Worm (Caenorhabditis elegans) whole organism, L1 larva: ENCODE results near the gene F59G1.8.

Experiments used
- C34B4.2 ChIP-seq: sonication (generic microtip); optimal IDR thresholded peaks from 2 replicates; lab custom pipeline; 2017; ENCODE audit warnings: mild to moderate bottlenecking, missing genetic modification characterization, missing compliant biosample characterization
- F16B12.6 ChIP-seq: fragments of 150-350 bp; optimal IDR thresholded peaks from 2 replicates; lab custom pipeline; 2014; ENCODE audit warnings: missing biosample characterization, missing genetic modification characterization
- Y116A8C.19 ChIP-seq: sonication (generic microtip); optimal IDR thresholded peaks from 2 replicates; lab custom pipeline; 2016; ENCODE audit warnings: missing compliant biosample characterization, missing genetic modification characterization, borderline replicate concordance
- aly-2 ChIP-seq: fragments of 150-350 bp; optimal IDR thresholded peaks from 2 replicates; lab custom pipeline; 2014; ENCODE audit warnings: missing biosample characterization, missing genetic modification characterization
- ceh-8 ChIP-seq: fragments of 200-800 bp; sonication (Bioruptor generic); optimal IDR thresholded peaks from 2 replicates; lab custom pipeline; 2018; ENCODE audit warnings: mild to moderate bottlenecking, missing genetic modification characterization, moderate library complexity, missing compliant biosample characterization
- ceh-88 ChIP-seq: fragments of 200-800 bp; sonication (Bioruptor generic); IDR thresholded peaks from 2 replicates; pipeline ENCODE4 v1.3.6; 2022; ENCODE audit warnings: missing genetic modification characterization, missing compliant biosample characterization
- dpl-1 ChIP-seq, 3 experiments: fragments of 150-350 bp in 2 of 3; sonication (generic microtip) in 1 of 3; optimal IDR thresholded peaks; 2 replicates each; lab custom pipeline; 2014 to 2017; ENCODE audit warnings: missing biosample characterization in 3 of 3, missing genetic modification characterization in 3 of 3, missing genetic modification reagents in 3 of 3
- dsc-1 ChIP-seq: sonication (generic microtip); optimal IDR thresholded peaks from 2 replicates; lab custom pipeline; 2016; ENCODE audit warnings: mild to moderate bottlenecking, missing genetic modification characterization, missing compliant biosample characterization
- elt-2 ChIP-seq: sonication (generic microtip); optimal IDR thresholded peaks from 2 replicates; lab custom pipeline; 2016; ENCODE audit warnings: missing genetic modification characterization, mild to moderate bottlenecking, inconsistent platforms, missing compliant biosample characterization, missing genetic modification reagents
- fkh-10 ChIP-seq: sonication (generic microtip); optimal IDR thresholded peaks from 2 replicates; lab custom pipeline; 2017; ENCODE audit warnings: missing biosample characterization, missing genetic modification reagents, missing genetic modification characterization
- grh-1 ChIP-seq: fragments of 200-800 bp; sonication (Bioruptor generic); IDR thresholded peaks from 2 replicates; pipeline ENCODE4 v1.3.6; 2022; ENCODE audit warnings: missing genetic modification reagents, missing genetic modification characterization, missing compliant biosample characterization
- hlh-17 ChIP-seq: fragments of 200-800 bp; sonication (Bioruptor generic); optimal IDR thresholded peaks from 2 replicates; lab custom pipeline; 2018; ENCODE audit warnings: missing genetic modification characterization, mild to moderate bottlenecking, missing compliant biosample characterization, moderate library complexity, borderline replicate concordance
- hlh-4 ChIP-seq: sonication (generic microtip); optimal IDR thresholded peaks from 2 replicates; lab custom pipeline; 2016; ENCODE audit warnings: mild to moderate bottlenecking, missing genetic modification characterization, missing compliant biosample characterization
- hpl-2 ChIP-seq: fragments of 150-350 bp; optimal IDR thresholded peaks from 2 replicates; lab custom pipeline; 2014; ENCODE audit warnings: missing biosample characterization, missing genetic modification reagents, missing genetic modification characterization
- lin-13 ChIP-seq: fragments of 150-350 bp; optimal IDR thresholded peaks from 2 replicates; lab custom pipeline; 2014; ENCODE audit warnings: missing biosample characterization, missing genetic modification reagents, missing genetic modification characterization
- lin-35 ChIP-seq, 2 experiments: fragments of 150-350 bp; optimal IDR thresholded peaks; 2 replicates each; lab custom pipeline; 2014; ENCODE audit warnings: missing biosample characterization in 2 of 2, missing genetic modification characterization in 2 of 2, missing genetic modification reagents in 2 of 2
- lin-39 ChIP-seq: fragments of 150-350 bp; optimal IDR thresholded peaks from 2 replicates; lab custom pipeline; 2014; ENCODE audit warnings: missing biosample characterization, missing genetic modification reagents, missing genetic modification characterization
- lir-3 ChIP-seq: sonication (generic microtip); optimal IDR thresholded peaks from 2 replicates; lab custom pipeline; 2016; ENCODE audit warnings: mild to moderate bottlenecking, missing genetic modification characterization, moderate library complexity, missing compliant biosample characterization; ENCODE audit not compliant: poor library complexity
- lsy-2 ChIP-seq, 2 experiments: fragments of 150-350 bp; optimal IDR thresholded peaks; 2 replicates each; lab custom pipeline; 2014; ENCODE audit warnings: missing biosample characterization in 2 of 2, missing genetic modification characterization in 2 of 2
- mab-9 ChIP-seq: fragments of 200-800 bp; sonication (Bioruptor generic); IDR thresholded peaks from 2 replicates; pipeline ENCODE4 v1.3.6; 2022; ENCODE audit warnings: missing genetic modification reagents, missing genetic modification characterization, missing compliant biosample characterization
- mdl-1 ChIP-seq, 2 experiments: fragments of 150-350 bp; optimal IDR thresholded peaks; 2 replicates each; lab custom pipeline; 2014 to 2017; ENCODE audit warnings: missing biosample characterization in 2 of 2, missing genetic modification characterization in 2 of 2, inconsistent platforms in 1 of 2
- mep-1 ChIP-seq: fragments of 150-350 bp; optimal IDR thresholded peaks from 2 replicates; lab custom pipeline; 2014; ENCODE audit warnings: missing biosample characterization, missing genetic modification characterization
- nhr-11 ChIP-seq: fragments of 150-350 bp; optimal IDR thresholded peaks from 2 replicates; lab custom pipeline; 2014; ENCODE audit warnings: missing biosample characterization, missing genetic modification characterization
- nhr-12 ChIP-seq: sonication (generic microtip); optimal IDR thresholded peaks from 2 replicates; lab custom pipeline; 2017; ENCODE audit warnings: missing biosample characterization, missing genetic modification characterization
- nhr-19 ChIP-seq: fragments of 200-800 bp; sonication (Bioruptor generic); conservative IDR thresholded peaks from 2 replicates; pipeline ENCODE4 v1.3.6; 2022; ENCODE audit warnings: missing genetic modification characterization, missing compliant biosample characterization
- nhr-20 ChIP-seq: sonication (generic microtip); optimal IDR thresholded peaks from 2 replicates; lab custom pipeline; 2016; ENCODE audit warnings: mild to moderate bottlenecking, missing genetic modification characterization, missing compliant biosample characterization
- nhr-237 ChIP-seq: fragments of 150-350 bp; optimal IDR thresholded peaks from 2 replicates; lab custom pipeline; 2014; ENCODE audit warnings: missing biosample characterization, missing genetic modification characterization
- nhr-71 ChIP-seq: sonication (generic microtip); optimal IDR thresholded peaks from 2 replicates; lab custom pipeline; 2016; ENCODE audit warnings: mild to moderate bottlenecking, missing genetic modification characterization, moderate library complexity, missing compliant biosample characterization
- nhr-76 ChIP-seq: sonication (generic microtip); optimal IDR thresholded peaks from 2 replicates; lab custom pipeline; 2017; ENCODE audit warnings: missing biosample characterization, missing genetic modification characterization
- nhr-77 ChIP-seq: fragments of 150-350 bp; optimal IDR thresholded peaks from 2 replicates; lab custom pipeline; 2014; ENCODE audit warnings: missing biosample characterization, missing genetic modification characterization
- nhr-85 ChIP-seq: sonication (generic microtip); peaks from one replicate; lab custom pipeline; 2016; ENCODE audit warnings: missing genetic modification characterization, inconsistent platforms, missing compliant biosample characterization
- pag-3 ChIP-seq: sonication (generic microtip); optimal IDR thresholded peaks from 2 replicates; lab custom pipeline; 2017; ENCODE audit warnings: missing genetic modification characterization, mild to moderate bottlenecking, missing compliant biosample characterization, antibody characterized with exemption, borderline replicate concordance; ENCODE audit not compliant: insufficient read depth
- pax-3 ChIP-seq: fragments of 200-800 bp; sonication (Bioruptor generic); optimal IDR thresholded peaks from 2 replicates; lab custom pipeline; 2018; ENCODE audit warnings: mild to moderate bottlenecking, missing genetic modification characterization, moderate library complexity, missing compliant biosample characterization
- pqm-1 ChIP-seq: sonication (generic microtip); optimal IDR thresholded peaks from 3 replicates; lab custom pipeline; 2017; ENCODE audit warnings: missing biosample characterization, missing genetic modification characterization
- swsn-7 ChIP-seq: sonication (generic microtip); optimal IDR thresholded peaks from 2 replicates; lab custom pipeline; 2016; ENCODE audit warnings: missing genetic modification characterization, missing compliant biosample characterization
- tlp-1 ChIP-seq: fragments of 150-350 bp; optimal IDR thresholded peaks from 2 replicates; lab custom pipeline; 2014; ENCODE audit warnings: missing biosample characterization, missing genetic modification characterization
- unc-130 ChIP-seq: fragments of 150-350 bp; optimal IDR thresholded peaks from 2 replicates; lab custom pipeline; 2017; ENCODE audit warnings: missing biosample characterization, missing genetic modification characterization, inconsistent platforms
- unc-30 ChIP-seq: sonication (generic microtip); optimal IDR thresholded peaks from 2 replicates; lab custom pipeline; 2017; ENCODE audit warnings: missing biosample characterization, missing genetic modification characterization
- unc-86 ChIP-seq: sonication (generic microtip); optimal IDR thresholded peaks from 2 replicates; lab custom pipeline; 2016; ENCODE audit warnings: missing genetic modification characterization, missing compliant biosample characterization
- unc-98 ChIP-seq: fragments of 200-800 bp; sonication (Bioruptor generic); IDR thresholded peaks from 2 replicates; pipeline ENCODE4 v1.3.6; 2022; ENCODE audit warnings: missing genetic modification characterization, missing compliant biosample characterization
- xbp-1 ChIP-seq: sonication (generic microtip); optimal IDR thresholded peaks from 2 replicates; lab custom pipeline; 2016; ENCODE audit warnings: missing genetic modification characterization, missing compliant biosample characterization
- ztf-4 ChIP-seq: fragments of 150-350 bp; optimal IDR thresholded peaks from 2 replicates; lab custom pipeline; 2014; ENCODE audit warnings: missing biosample characterization, missing genetic modification characterization

The F59G1.8 gene

DNA sequence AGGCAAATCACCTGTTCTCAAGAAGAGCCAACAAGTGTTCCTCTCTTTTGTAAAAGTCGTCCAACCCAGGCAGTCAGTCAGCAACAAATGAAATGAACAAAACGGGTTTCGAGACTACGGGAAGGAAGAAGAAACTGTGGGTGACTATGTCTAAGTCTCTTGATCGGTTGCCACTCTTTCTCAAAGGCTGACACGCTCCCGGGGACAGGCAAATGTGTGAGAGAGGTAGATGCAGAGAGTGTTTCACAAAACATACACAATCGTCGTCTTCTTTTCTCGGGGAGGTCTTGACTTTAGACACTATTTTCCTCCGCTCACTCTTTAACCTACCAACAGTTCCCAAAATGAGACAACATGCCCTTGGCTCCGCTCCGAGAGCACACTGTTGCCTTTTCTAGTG is 24.7 kb downstream of the F59G1.8 start (continued):
- TF ChIP-seq lin-13 (no peak), pax-3 (tag; lab: Kevin White, UChicago) (no peak), pag-3 (tag; lab: Kevin White, UChicago) (no peak), hpl-2 (GFP tag; lab: Kevin White, UChicago) (no peak), lin-39 (tag; lab: Kevin White, UChicago) (no peak), nhr-20 (tag; lab: Kevin White, UChicago) (peak; percentile 18), nhr-19 (GFP tag; lab: Robert Waterston, UW) (no peak), dsc-1 (no peak), ztf-4 (tag; lab: Kevin White, UChicago) (no peak), hlh-17 (GFP tag; lab: Kevin White, UChicago) (no peak), fkh-10 (GFP tag; lab: Kevin White, UChicago) (no peak), nhr-237 (tag; lab: Kevin White, UChicago) (no peak), elt-2 (tag; lab: Kevin White, UChicago) (no peak), mep-1 (tag; lab: Kevin White, UChicago) (no peak), grh-1 (GFP tag; lab: Robert Waterston, UW) (no peak), nhr-71 (tag; lab: Kevin White, UChicago) (peak; percentile 25), hlh-4 (tag; lab: Kevin White, UChicago) (no peak), unc-30 (tag; lab: Kevin White, UChicago) (no peak), mdl-1 (tag; optimal IDR thresholded peaks at IDR 0.05; lab: Kevin White, UChicago) (peak in 1 of 2 experiments; percentile 28), lsy-2 (tag; optimal IDR thresholded peaks at IDR 0.05; lab: Kevin White, UChicago) (peak in 1 of 2 experiments; percentile 40), unc-130 (tag; lab: Kevin White, UChicago) (no peak), unc-86 (tag; lab: Kevin White, UChicago) (no peak), nhr-85 (tag; lab: Kevin White, UChicago) (peak; percentile 80), nhr-11 (tag; lab: Kevin White, UChicago) (no peak), nhr-76 (tag; lab: Kevin White, UChicago) (no peak), xbp-1 (tag; lab: Kevin White, UChicago) (no peak), lir-3 (no peak), ceh-88 (no peak), C34B4.2 (no peak), tlp-1 (tag; lab: Kevin White, UChicago) (no peak), ceh-8 (no peak), lin-35 (GFP tag; optimal IDR thresholded peaks at IDR 0.05; lab: Kevin White, UChicago) (peak in 1 of 2 experiments; percentile 62), unc-98 (GFP tag; lab: Robert Waterston, UW) (no peak), mab-9 (GFP tag; lab: Robert Waterston, UW) (no peak), nhr-77 (tag; lab: Kevin White, UChicago) (peak; percentile 47), swsn-7 (no peak), nhr-12 (no peak), F16B12.6 (tag; lab: Kevin White, UChicago) (no peak), Y116A8C.19 (no peak), aly-2 (tag; lab: Kevin White, UChicago) (no peak), pqm-1 (tag; lab: Kevin White, UChicago) (no peak), dpl-1 (GFP tag; optimal IDR thresholded peaks at IDR 0.05; lab: Kevin White, UChicago) (peak in 1 of 3 experiments; percentile 1)
- TF ChIP-seq, all 84 proteins: peak for 19
